Comparison of ENCODE assay signal across 5 fruit fly cellular contexts in the genomic region with DNA sequence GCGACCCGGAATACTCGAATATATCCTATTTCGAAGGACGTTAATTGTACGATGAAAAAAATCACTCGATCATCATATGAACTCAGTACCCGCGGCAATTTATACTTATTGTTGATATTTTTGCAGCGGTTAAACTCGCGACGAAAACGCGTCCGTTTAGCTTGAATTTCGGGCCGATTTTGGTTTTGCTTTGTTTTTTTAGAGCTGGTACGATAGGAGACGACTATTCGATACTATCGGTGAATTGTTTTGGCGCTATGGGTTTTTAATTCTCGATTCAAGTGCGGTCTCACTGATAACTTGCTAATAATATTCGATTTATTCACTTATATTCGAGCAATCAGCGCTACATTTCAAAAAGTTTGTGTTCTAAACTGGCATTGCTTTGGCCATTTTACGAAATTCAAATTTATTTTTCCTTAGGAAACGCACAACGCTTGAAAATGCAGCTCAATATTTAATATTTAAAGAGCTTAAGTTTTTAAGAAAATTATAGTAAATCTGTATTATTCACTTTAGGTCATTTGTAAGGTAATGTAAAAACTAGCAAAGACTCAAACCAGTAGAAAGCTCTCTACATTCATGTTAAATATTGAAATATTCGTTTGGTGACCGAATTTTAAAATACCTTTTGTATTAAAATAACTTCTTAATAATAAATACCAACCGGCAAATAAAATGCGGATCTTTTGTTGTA.
TF ChIP-seq lines count a peak whose summit lies in the region.

Gene Spn, minus strand, starts transcription at position 175 of the 697 bp plus-strand sequence.

TF ChIP-seq in whole organism, adult, 20 proteins besides CTCF, POLR2A, EP300 and RAD21 (continued from another document):
- peak; percentile 31 for TF ChIP-seq CG14711 (tag; optimal IDR thresholded peaks at IDR 0.05; lab: Kevin White, UChicago)
- TF ChIP-seq CG33017 (tag; optimal IDR thresholded peaks at IDR 0.05; lab: Kevin White, UChicago) = peak; percentile 45
- TF ChIP-seq ovo (GFP tag; optimal IDR thresholded peaks at IDR 0.05; lab: Kevin White, UChicago) = no peak
- no peak for TF ChIP-seq CG1620 (GFP tag; optimal IDR thresholded peaks at IDR 0.05; lab: Kevin White, UChicago)
- TF ChIP-seq Hr96 (GFP tag; optimal IDR thresholded peaks at IDR 0.05; lab: Kevin White, UChicago) = no peak
TF ChIP-seq in whole organism, adult: peak in this region for 12.

TF ChIP-seq in whole organism, embryonic, 481 proteins besides CTCF, POLR2A, EP300 and RAD21 (continued from another document and continues in another):
- TF ChIP-seq CG1832 (GFP tag; optimal IDR thresholded peaks at IDR 0.05; lab: Kevin White, UChicago) = no peak
- TF ChIP-seq Fer3 (tag; optimal IDR thresholded peaks at IDR 0.05; lab: Kevin White, UChicago) = no peak
- no peak for TF ChIP-seq lov (optimal IDR thresholded peaks at IDR 0.05; lab: Kevin White, UChicago)
- TF ChIP-seq lov (GFP tag; IDR thresholded peaks at IDR 0.05; lab: Robert Waterston, UW) = no peak
- no peak for TF ChIP-seq jigr1 (GFP tag; IDR thresholded peaks at IDR 0.05; lab: Robert Waterston, UW)
- no peak for TF ChIP-seq Nf-YA (GFP tag; IDR thresholded peaks at IDR 0.05; lab: Robert Waterston, UW)
- no peak for TF ChIP-seq CG10654 (GFP tag; optimal IDR thresholded peaks at IDR 0.05; lab: Kevin White, UChicago)
- TF ChIP-seq CG7271 (tag; optimal IDR thresholded peaks at IDR 0.05; lab: Kevin White, UChicago) = no peak
- peak in 1 of 2 experiments; percentile 25 for TF ChIP-seq insv (GFP tag; optimal IDR thresholded peaks at IDR 0.05; lab: Kevin White, UChicago)
- no peak for TF ChIP-seq tup (GFP tag; optimal IDR thresholded peaks at IDR 0.05; lab: Kevin White, UChicago)
- no peak for TF ChIP-seq Hey (tag; optimal IDR thresholded peaks at IDR 0.05; lab: Kevin White, UChicago)
- TF ChIP-seq yki (optimal IDR thresholded peaks at IDR 0.05; lab: Kevin White, UChicago) = no peak
- no peak for TF ChIP-seq CG7357 (GFP tag; IDR thresholded peaks at IDR 0.05; lab: Robert Waterston, UW)
- TF ChIP-seq slp2 (GFP tag; optimal IDR thresholded peaks at IDR 0.05; lab: Kevin White, UChicago) = no peak
- no peak for TF ChIP-seq CG30431 (GFP tag; optimal IDR thresholded peaks at IDR 0.05; lab: Kevin White, UChicago)
- TF ChIP-seq CG4854 (GFP tag; optimal IDR thresholded peaks at IDR 0.05; lab: Kevin White, UChicago) = peak; percentile 34
- TF ChIP-seq ac (GFP tag; optimal IDR thresholded peaks at IDR 0.05; lab: Kevin White, UChicago) = no peak
- no peak for TF ChIP-seq Neu2 (GFP tag; optimal IDR thresholded peaks at IDR 0.05; lab: Kevin White, UChicago; ENCODE audit: borderline replicate concordance)
- no peak for TF ChIP-seq CG2678 (tag; optimal IDR thresholded peaks at IDR 0.05; lab: Kevin White, UChicago)
- peak; percentile 13 for TF ChIP-seq exex (tag; optimal IDR thresholded peaks at IDR 0.05; lab: Kevin White, UChicago)
- no peak for TF ChIP-seq CG9876 (GFP tag; optimal IDR thresholded peaks at IDR 0.05; lab: Kevin White, UChicago)
- TF ChIP-seq Lim3 (GFP tag; IDR thresholded peaks at IDR 0.05; lab: Robert Waterston, UW) = no peak
- TF ChIP-seq CG7839 (tag; optimal IDR thresholded peaks at IDR 0.05; lab: Kevin White, UChicago) = no peak
- TF ChIP-seq nmo (GFP tag; optimal IDR thresholded peaks at IDR 0.05; lab: Kevin White, UChicago) = peak; percentile 70
- TF ChIP-seq Optix (GFP tag; IDR thresholded peaks at IDR 0.05; lab: Robert Waterston, UW) = no peak
- no peak for TF ChIP-seq CG12071 (GFP tag; optimal IDR thresholded peaks at IDR 0.05; lab: Kevin White, UChicago)
- TF ChIP-seq nom (GFP tag; optimal IDR thresholded peaks at IDR 0.05; lab: Kevin White, UChicago) = peak; percentile 31
- no peak for TF ChIP-seq vfl (GFP tag; optimal IDR thresholded peaks at IDR 0.05; lab: Kevin White, UChicago)
- TF ChIP-seq Chrac-16 (GFP tag; optimal IDR thresholded peaks at IDR 0.05; lab: Kevin White, UChicago) = no peak
- no peak for TF ChIP-seq CrebB (tag; optimal IDR thresholded peaks at IDR 0.05; lab: Kevin White, UChicago)
- TF ChIP-seq Hr51 (GFP tag; optimal IDR thresholded peaks at IDR 0.05; lab: Kevin White, UChicago) = no peak

TF ChIP-seq in whole organism, prepupa, 60 proteins besides CTCF, POLR2A, EP300 and RAD21 (continued from another document and continues in another):
- TF ChIP-seq CG6854 (GFP tag; optimal IDR thresholded peaks at IDR 0.05; lab: Kevin White, UChicago) (peak; percentile 67), Lpt (GFP tag; optimal IDR thresholded peaks at IDR 0.05; lab: Kevin White, UChicago) (peak; percentile 29), cyc (GFP tag; optimal IDR thresholded peaks at IDR 0.05; lab: Kevin White, UChicago) (peak; percentile 5), CG3032 (tag; optimal IDR thresholded peaks at IDR 0.05; lab: Kevin White, UChicago) (peak; percentile 34), CG10631 (GFP tag; optimal IDR thresholded peaks at IDR 0.05; lab: Kevin White, UChicago) (no peak), CG11762 (GFP tag; optimal IDR thresholded peaks at IDR 0.05; lab: Kevin White, UChicago; ENCODE audit: insufficient read depth) (no peak), CG6163 (GFP tag; IDR thresholded peaks at IDR 0.05; lab: Robert Waterston, UW) (no peak), Ets21C (GFP tag; optimal IDR thresholded peaks at IDR 0.05; lab: Kevin White, UChicago) (peak; percentile 9), CG11294 (GFP tag; IDR thresholded peaks at IDR 0.05; lab: Robert Waterston, UW) (no peak; the same call in 1 of the 2 replicates), Eip93F (GFP tag; optimal IDR thresholded peaks at IDR 0.05; lab: Kevin White, UChicago) (peak; percentile 6), vri (GFP tag; optimal IDR thresholded peaks at IDR 0.05; lab: Kevin White, UChicago) (peak; percentile 60), Blimp-1 (GFP tag; optimal IDR thresholded peaks at IDR 0.05; lab: Kevin White, UChicago) (no peak), OdsH (GFP tag; optimal IDR thresholded peaks at IDR 0.05; lab: Kevin White, UChicago) (no peak), Sox102F (GFP tag; optimal IDR thresholded peaks at IDR 0.05; lab: Kevin White, UChicago) (no peak), fd85E (GFP tag; optimal IDR thresholded peaks at IDR 0.05; lab: Kevin White, UChicago) (no peak), CG7368 (GFP tag; optimal IDR thresholded peaks at IDR 0.05; lab: Kevin White, UChicago) (no peak), dsx (GFP tag; optimal IDR thresholded peaks at IDR 0.05; lab: Kevin White, UChicago; ENCODE audit: poor library complexity, severe bottlenecking) (no peak), spab (GFP tag; optimal IDR thresholded peaks at IDR 0.05; lab: Kevin White, UChicago) (no peak), topi (GFP tag; optimal IDR thresholded peaks at IDR 0.05; lab: Kevin White, UChicago) (peak; percentile 52), Hr38 (GFP tag; optimal IDR thresholded peaks at IDR 0.05; lab: Kevin White, UChicago) (no peak), Ets96B (tag; optimal IDR thresholded peaks at IDR 0.05; lab: Kevin White, UChicago) (peak; percentile 15), lz (GFP tag; optimal IDR thresholded peaks at IDR 0.05; lab: Kevin White, UChicago) (peak; percentile 41), eg (GFP tag; IDR thresholded peaks at IDR 0.05; lab: Robert Waterston, UW) (no peak; the same call in none of the 3 replicates), Met (GFP tag; optimal IDR thresholded peaks at IDR 0.05; lab: Kevin White, UChicago) (no peak), pdm3 (GFP tag; optimal IDR thresholded peaks at IDR 0.05; lab: Kevin White, UChicago) (no peak), CG31627 (GFP tag; optimal IDR thresholded peaks at IDR 0.05; lab: Kevin White, UChicago) (peak; percentile 7), Sox14 (GFP tag; optimal IDR thresholded peaks at IDR 0.05; lab: Kevin White, UChicago) (peak; percentile 59), CG11902 (GFP tag; optimal IDR thresholded peaks at IDR 0.05; lab: Kevin White, UChicago) (no peak), Hr39 (GFP tag; optimal IDR thresholded peaks at IDR 0.05; lab: Kevin White, UChicago) (no peak), ss (GFP tag; optimal IDR thresholded peaks at IDR 0.05; lab: Kevin White, UChicago) (peak in 1 of 2 experiments; percentile 61), CG1621 (tag; optimal IDR thresholded peaks at IDR 0.05; lab: Kevin White, UChicago) (no peak)

TF ChIP-seq in whole organism, pupa, 21 proteins besides CTCF, POLR2A, EP300 and RAD21 (continued from another document):
- no peak for TF ChIP-seq D1 (tag; optimal IDR thresholded peaks at IDR 0.05; lab: Kevin White, UChicago)
TF ChIP-seq in whole organism, pupa: peak in this region for 9.

TF ChIP-seq in whole organism, wandering third instar larva, 38 proteins besides CTCF, POLR2A, EP300 and RAD21 (continued from another document):
- TF ChIP-seq psq (GFP tag; optimal IDR thresholded peaks at IDR 0.05; lab: Kevin White, UChicago) (no peak), Hnf4 (GFP tag; optimal IDR thresholded peaks at IDR 0.05; lab: Kevin White, UChicago) (peak; percentile 61), GATAd (GFP tag; optimal IDR thresholded peaks at IDR 0.05; lab: Kevin White, UChicago) (no peak), fru (GFP tag; optimal IDR thresholded peaks at IDR 0.05; lab: Kevin White, UChicago) (no peak), dsf (GFP tag; optimal IDR thresholded peaks at IDR 0.05; lab: Kevin White, UChicago; ENCODE audit: borderline replicate concordance) (no peak), N (GFP tag; optimal IDR thresholded peaks at IDR 0.05; lab: Kevin White, UChicago) (no peak), usp (GFP tag; optimal IDR thresholded peaks at IDR 0.05; lab: Kevin White, UChicago) (no peak), dmrt93B (GFP tag; optimal IDR thresholded peaks at IDR 0.05; lab: Kevin White, UChicago) (no peak), jim (GFP tag; optimal IDR thresholded peaks at IDR 0.05; lab: Kevin White, UChicago) (peak; percentile 68), brk (GFP tag; optimal IDR thresholded peaks at IDR 0.05; lab: Kevin White, UChicago) (peak; percentile 78), woc (GFP tag; optimal IDR thresholded peaks at IDR 0.05; lab: Kevin White, UChicago) (no peak), Vsx2 (GFP tag; optimal IDR thresholded peaks at IDR 0.05; lab: Kevin White, UChicago; ENCODE audit: partially characterized antibody) (no peak), Abd-B (GFP tag; optimal IDR thresholded peaks at IDR 0.05; lab: Kevin White, UChicago) (no peak), Jra (GFP tag; optimal IDR thresholded peaks at IDR 0.05; lab: Kevin White, UChicago) (peak; percentile 14), foxo (GFP tag; optimal IDR thresholded peaks at IDR 0.05; lab: Kevin White, UChicago) (peak in 1 of 2 experiments; percentile 6), Hr83 (GFP tag; optimal IDR thresholded peaks at IDR 0.05; lab: Kevin White, UChicago; ENCODE audit: poor library complexity, severe bottlenecking) (peak; percentile 74), Mio (GFP tag; optimal IDR thresholded peaks at IDR 0.05; lab: Kevin White, UChicago) (peak; percentile 36), Rel (GFP tag; optimal IDR thresholded peaks at IDR 0.05; lab: Kevin White, UChicago) (no peak), Rel (tag; optimal IDR thresholded peaks at IDR 0.05; lab: Kevin White, UChicago) (peak; percentile 67), Sp1 (GFP tag; optimal IDR thresholded peaks at IDR 0.05; lab: Kevin White, UChicago) (peak; percentile 60)
